Worm (Caenorhabditis elegans) whole organism, L3 larva: Measurements from ENCODE around the gene srx-50.

ENCODE experiments used
- ZK546.5 ChIP-seq: sonication (generic microtip); optimal IDR thresholded peaks from 2 replicates; lab custom pipeline; 2017; ENCODE audit warnings: missing biosample characterization, missing genetic modification characterization
- aly-2 ChIP-seq: fragments of 150-350 bp; optimal IDR thresholded peaks from 2 replicates; lab custom pipeline; 2014; ENCODE audit warnings: missing biosample characterization, missing genetic modification characterization
- nhr-67 ChIP-seq: fragments of 150-350 bp; optimal IDR thresholded peaks from 2 replicates; lab custom pipeline; 2014; ENCODE audit warnings: missing biosample characterization, missing genetic modification characterization
- snpc-4 ChIP-seq: fragments of 150-350 bp; optimal IDR thresholded peaks from 2 replicates; lab custom pipeline; 2014; ENCODE audit warnings: missing biosample characterization, missing genetic modification characterization

The srx-50 gene

ce11 chrIV:7107893-7108292, 50.1 kb downstream of the srx-50 start, which contains the start of gene ZC477.2:
Gene ZC477.2 (plus strand): TSS chrIV:7108193.
- TF ChIP-seq aly-2 (tag; lab: Kevin White, UChicago) (no peak), snpc-4 (no peak), nhr-67 (tag; lab: Kevin White, UChicago) (no peak), ZK546.5 (no peak)
